Worm (Caenorhabditis elegans) whole organism, L4 larva: ENCODE results near the gene srt-11.

Source experiments
- D1046.2 ChIP-seq: fragments of 200-800 bp; sonication (Bioruptor generic); IDR thresholded peaks from 2 replicates; pipeline ENCODE4 v1.3.6; 2022; ENCODE audit warnings: missing genetic modification characterization, missing compliant biosample characterization
- F26F4.8 ChIP-seq: fragments of 200-800 bp; sonication (Bioruptor generic); conservative IDR thresholded peaks from 2 replicates; pipeline ENCODE4 v1.3.6; 2022; ENCODE audit warnings: missing genetic modification characterization, missing compliant biosample characterization
- F37D6.2 ChIP-seq: sonication (generic microtip); optimal IDR thresholded peaks from 2 replicates; lab custom pipeline; 2016; ENCODE audit warnings: mild to moderate bottlenecking, missing genetic modification characterization, missing compliant biosample characterization
- Y75B8A.6 ChIP-seq: fragments of 200-800 bp; sonication (Bioruptor generic); IDR thresholded peaks from 2 replicates; pipeline ENCODE4 v1.3.6; 2022; ENCODE audit warnings: missing genetic modification reagents, missing genetic modification characterization, missing compliant biosample characterization
- arid-1 ChIP-seq: fragments of 200-800 bp; sonication (Bioruptor generic); conservative IDR thresholded peaks from 2 replicates; pipeline ENCODE4 v1.3.6; 2022; ENCODE audit warnings: missing genetic modification reagents, missing genetic modification characterization, missing compliant biosample characterization
- attf-4 ChIP-seq: sonication (generic microtip); optimal IDR thresholded peaks from 3 replicates; lab custom pipeline; 2017; ENCODE audit warnings: missing biosample characterization, missing genetic modification characterization
- ceh-28 ChIP-seq: fragments of 150-350 bp; optimal IDR thresholded peaks from 2 replicates; lab custom pipeline; 2014; ENCODE audit warnings: missing biosample characterization, missing genetic modification reagents, missing genetic modification characterization
- cey-2 ChIP-seq: sonication (generic microtip); optimal IDR thresholded peaks from 3 replicates; lab custom pipeline; 2017; ENCODE audit warnings: missing genetic modification characterization, mild to moderate bottlenecking, missing compliant biosample characterization, antibody characterized with exemption, borderline replicate concordance; ENCODE audit not compliant: insufficient read depth
- daf-12 ChIP-seq: fragments of 150-350 bp; optimal IDR thresholded peaks from 2 replicates; lab custom pipeline; 2014; ENCODE audit warnings: missing biosample characterization, missing genetic modification reagents, missing genetic modification characterization
- daf-8 ChIP-seq: fragments of 200-800 bp; sonication (Bioruptor generic); IDR thresholded peaks from 2 replicates; pipeline ENCODE4 v1.3.6; 2022; ENCODE audit warnings: missing genetic modification characterization, missing compliant biosample characterization
- dmd-6 ChIP-seq: fragments of 200-800 bp; sonication (Bioruptor generic); IDR thresholded peaks from 2 replicates; pipeline ENCODE4 v1.3.6; 2022; ENCODE audit warnings: missing genetic modification reagents, missing genetic modification characterization, missing compliant biosample characterization
- dpl-1 ChIP-seq: fragments of 150-350 bp; optimal IDR thresholded peaks from 2 replicates; lab custom pipeline; 2014; ENCODE audit warnings: missing biosample characterization, missing genetic modification reagents, missing genetic modification characterization
- dve-1 ChIP-seq: sonication (generic microtip); optimal IDR thresholded peaks from 2 replicates; lab custom pipeline; 2017; ENCODE audit warnings: antibody characterized with exemption, mild to moderate bottlenecking, missing genetic modification characterization, missing compliant biosample characterization; ENCODE audit not compliant: insufficient read depth
- fkh-10 ChIP-seq: fragments of 150-350 bp; optimal IDR thresholded peaks from 2 replicates; lab custom pipeline; 2014; ENCODE audit warnings: missing biosample characterization, missing genetic modification reagents, missing genetic modification characterization
- hif-1 ChIP-seq, 2 experiments: sonication (generic microtip); optimal IDR thresholded peaks; 2 replicates each; lab custom pipeline; 2016 to 2017; ENCODE audit warnings: missing compliant biosample characterization in 2 of 2, missing genetic modification characterization in 2 of 2, missing genetic modification reagents in 2 of 2, missing genotype in 2 of 2, mild to moderate bottlenecking in 1 of 2
- hlh-11 ChIP-seq: fragments of 200-800 bp; sonication (Bioruptor generic); optimal IDR thresholded peaks from 2 replicates; lab custom pipeline; 2018; ENCODE audit warnings: mild to moderate bottlenecking, missing genetic modification characterization, missing compliant biosample characterization
- hmg-1.1 ChIP-seq: fragments of 200-800 bp; sonication (Bioruptor generic); IDR thresholded peaks from 2 replicates; pipeline ENCODE4 v1.3.6; 2022; ENCODE audit warnings: missing genetic modification reagents, missing genetic modification characterization, missing compliant biosample characterization
- lin-1 ChIP-seq: fragments of 200-800 bp; sonication (Bioruptor generic); IDR thresholded peaks from 2 replicates; pipeline ENCODE4 v1.3.6; 2022; ENCODE audit warnings: missing genetic modification reagents, missing genetic modification characterization, missing compliant biosample characterization
- lin-15B ChIP-seq: fragments of 150-350 bp; sonication (generic microtip); optimal IDR thresholded peaks from 3 replicates; lab custom pipeline; 2014; ENCODE audit warnings: missing biosample characterization, missing genetic modification characterization
- lin-39 ChIP-seq: fragments of 150-350 bp; optimal IDR thresholded peaks from 2 replicates; lab custom pipeline; 2014; ENCODE audit warnings: missing biosample characterization, missing genetic modification reagents, missing genetic modification characterization
- lsy-2 ChIP-seq, 2 experiments: fragments of 150-350 bp in 1 of 2; sonication (generic microtip) in 1 of 2; optimal IDR thresholded peaks; 2 replicates each; lab custom pipeline; 2014 to 2017; ENCODE audit warnings: missing biosample characterization in 2 of 2, missing genetic modification characterization in 2 of 2
- madf-5 ChIP-seq, 2 experiments: fragments of 200-800 bp; sonication (Bioruptor generic); IDR thresholded peaks; 2 replicates each; pipeline ENCODE4 v1.3.6; 2022; ENCODE audit warnings: missing compliant biosample characterization in 2 of 2, missing genetic modification characterization in 2 of 2
- mdl-1 ChIP-seq, 2 experiments: fragments of 150-350 bp in 1 of 2; sonication (generic microtip) in 1 of 2; optimal IDR thresholded peaks; 2 replicates each; lab custom pipeline; 2014 to 2017; ENCODE audit warnings: missing biosample characterization in 2 of 2, missing genetic modification characterization in 2 of 2
- mes-2 ChIP-seq: sonication (generic microtip); optimal IDR thresholded peaks from 2 replicates; lab custom pipeline; 2016; ENCODE audit warnings: missing genotype, mild to moderate bottlenecking, missing genetic modification characterization, missing compliant biosample characterization; ENCODE audit not compliant: poor library complexity, severe bottlenecking
- mxl-3 ChIP-seq: fragments of 200-800 bp; sonication (Bioruptor generic); optimal IDR thresholded peaks from 2 replicates; lab custom pipeline; 2018; ENCODE audit warnings: mild to moderate bottlenecking, missing genetic modification characterization, missing compliant biosample characterization
- nhr-10 ChIP-seq: fragments of 150-350 bp; optimal IDR thresholded peaks from 2 replicates; lab custom pipeline; 2014; ENCODE audit warnings: missing biosample characterization, missing genetic modification characterization
- nhr-102 ChIP-seq: sonication (generic microtip); optimal IDR thresholded peaks from 2 replicates; lab custom pipeline; 2016; ENCODE audit warnings: mild to moderate bottlenecking, missing genetic modification characterization, moderate library complexity, missing compliant biosample characterization
- nhr-11 ChIP-seq: fragments of 150-350 bp; optimal IDR thresholded peaks from 2 replicates; lab custom pipeline; 2014; ENCODE audit warnings: missing biosample characterization, missing genetic modification characterization
- nhr-111 ChIP-seq: fragments of 200-800 bp; sonication (Bioruptor generic); optimal IDR thresholded peaks from 2 replicates; lab custom pipeline; 2018; ENCODE audit warnings: mild to moderate bottlenecking, missing genetic modification characterization, missing compliant biosample characterization
- nhr-28 ChIP-seq: fragments of 150-350 bp; optimal IDR thresholded peaks from 2 replicates; lab custom pipeline; 2014; ENCODE audit warnings: missing biosample characterization, missing genetic modification characterization
- nhr-42 ChIP-seq: fragments of 200-800 bp; sonication (Bioruptor generic); IDR thresholded peaks from 2 replicates; pipeline ENCODE4 v1.3.6; 2022; ENCODE audit warnings: missing genetic modification characterization, missing compliant biosample characterization
- nhr-48 ChIP-seq: sonication (generic microtip); optimal IDR thresholded peaks from 2 replicates; lab custom pipeline; 2016; ENCODE audit warnings: mild to moderate bottlenecking, missing genetic modification characterization, missing compliant biosample characterization
- nhr-6 ChIP-seq: fragments of 150-350 bp; optimal IDR thresholded peaks from 2 replicates; lab custom pipeline; 2014; ENCODE audit warnings: missing biosample characterization, missing genetic modification characterization
- nhr-77 ChIP-seq: fragments of 150-350 bp; optimal IDR thresholded peaks from 2 replicates; lab custom pipeline; 2014; ENCODE audit warnings: missing biosample characterization, missing genetic modification characterization
- rbr-2 ChIP-seq: sonication (generic microtip); optimal IDR thresholded peaks from 2 replicates; lab custom pipeline; 2016; ENCODE audit warnings: missing genotype, missing genetic modification characterization, missing compliant biosample characterization
- saeg-2 ChIP-seq: fragments of 200-800 bp; sonication (Bioruptor generic); IDR thresholded peaks from 2 replicates; pipeline ENCODE4 v1.3.6; 2022; ENCODE audit warnings: missing genetic modification reagents, missing genetic modification characterization, missing compliant biosample characterization
- skn-1 ChIP-seq: fragments of 150-350 bp; optimal IDR thresholded peaks from 2 replicates; lab custom pipeline; 2014; ENCODE audit warnings: missing biosample characterization, missing genetic modification characterization
- spr-1 ChIP-seq: sonication (generic microtip); optimal IDR thresholded peaks from 2 replicates; lab custom pipeline; 2016; ENCODE audit warnings: mild to moderate bottlenecking, missing genetic modification characterization, missing compliant biosample characterization
- tra-1 ChIP-seq: fragments of 200-800 bp; sonication (Bioruptor generic); IDR thresholded peaks from 2 replicates; pipeline ENCODE4 v1.3.6; 2022; ENCODE audit warnings: missing genetic modification reagents, missing genetic modification characterization, missing compliant biosample characterization
- unc-39 ChIP-seq: sonication (generic microtip); optimal IDR thresholded peaks from 2 replicates; lab custom pipeline; 2017; ENCODE audit warnings: missing biosample characterization, missing genetic modification characterization
- vab-7 ChIP-seq: fragments of 200-800 bp; sonication (Bioruptor generic); IDR thresholded peaks from 2 replicates; pipeline ENCODE4 v1.3.6; 2022; ENCODE audit warnings: missing genetic modification reagents, missing genetic modification characterization, missing compliant biosample characterization
- zfp-2 ChIP-seq: sonication (generic microtip); optimal IDR thresholded peaks from 2 replicates; lab custom pipeline; 2016; ENCODE audit warnings: mild to moderate bottlenecking, missing genetic modification characterization, missing compliant biosample characterization
- zfp-3 ChIP-seq: fragments of 200-800 bp; sonication (Bioruptor generic); conservative IDR thresholded peaks from 2 replicates; pipeline ENCODE4 v1.3.6; 2022; ENCODE audit warnings: missing genetic modification reagents, missing genetic modification characterization, missing compliant biosample characterization
- zip-11 ChIP-seq: fragments of 200-800 bp; sonication (Bioruptor generic); IDR thresholded peaks from 2 replicates; pipeline ENCODE4 v1.3.6; 2022; ENCODE audit warnings: missing genetic modification characterization, missing compliant biosample characterization
- zip-2 ChIP-seq: fragments of 150-350 bp; optimal IDR thresholded peaks from 2 replicates; lab custom pipeline; 2014; ENCODE audit warnings: missing biosample characterization, missing genetic modification characterization

Gene srt-11

DNA sequence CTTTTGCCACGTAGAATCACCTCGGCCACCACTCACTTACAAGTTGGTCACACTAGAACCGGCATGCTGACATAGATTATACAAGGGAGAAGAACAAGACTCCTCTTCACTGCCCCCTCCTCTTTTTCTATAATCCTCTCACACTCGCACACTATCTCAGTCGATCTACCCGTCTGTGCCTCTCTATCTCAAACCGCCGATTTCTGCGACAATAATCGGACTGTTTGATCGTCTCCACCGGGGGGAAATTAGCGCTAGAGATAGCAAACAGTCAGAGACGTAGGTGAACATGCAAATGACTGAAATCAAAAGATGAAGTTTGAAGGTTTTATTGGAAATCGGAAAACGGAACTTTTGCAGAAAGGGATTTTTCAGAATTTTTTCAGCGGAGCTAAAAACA lies 16.6 kb downstream of the srt-11 start (continued):
- peak; percentile 39 for TF ChIP-seq nhr-6 (tag; lab: Kevin White, UChicago)
- TF ChIP-seq lin-15B (tag; lab: Kevin White, UChicago): no peak
- peak in 1 of 2 experiments; percentile 59 for TF ChIP-seq lsy-2 (tag; optimal IDR thresholded peaks at IDR 0.05; lab: Kevin White, UChicago)
- TF ChIP-seq hlh-11 (tag; lab: Kevin White, UChicago): peak; percentile 88
- no peak for TF ChIP-seq unc-39 (tag; lab: Kevin White, UChicago)
- peak; percentile 21; the same call in 1 of the 2 replicates for TF ChIP-seq lin-1 (GFP tag; lab: Robert Waterston, UW)
- TF ChIP-seq madf-5 (GFP tag; IDR thresholded peaks at IDR 0.05; lab: Robert Waterston, UW): no peak
- no peak for TF ChIP-seq ceh-28
- no peak for TF ChIP-seq arid-1 (GFP tag; lab: Robert Waterston, UW)
- no peak for TF ChIP-seq zip-11
- no peak for TF ChIP-seq zfp-3 (GFP tag; lab: Robert Waterston, UW)
- TF ChIP-seq nhr-111: no peak
- TF ChIP-seq zip-2 (tag; lab: Kevin White, UChicago): no peak
- no peak for TF ChIP-seq saeg-2
- no peak for TF ChIP-seq zfp-2 (tag; lab: Kevin White, UChicago)
- peak; percentile 79 for TF ChIP-seq nhr-42 (GFP tag; lab: Robert Waterston, UW)
- peak; percentile 88 for TF ChIP-seq dve-1 (tag; lab: Kevin White, UChicago)
- peak; percentile 54; the same call in 1 of the 2 replicates for TF ChIP-seq hmg-1.1 (GFP tag; lab: Robert Waterston, UW)
- TF ChIP-seq dmd-6: peak; percentile 92
- no peak for TF ChIP-seq attf-4 (tag; lab: Kevin White, UChicago)
- TF ChIP-seq tra-1 (GFP tag; lab: Robert Waterston, UW): no peak
- no peak for TF ChIP-seq vab-7
- peak; percentile 22 for TF ChIP-seq rbr-2
- no peak for TF ChIP-seq fkh-10
- TF ChIP-seq F26F4.8 (GFP tag; lab: Robert Waterston, UW): no peak
- TF ChIP-seq mes-2: peak; percentile 63
- no peak for TF ChIP-seq daf-12 (tag; lab: Kevin White, UChicago)
- TF ChIP-seq skn-1 (tag; lab: Kevin White, UChicago): no peak
- no peak for TF ChIP-seq lin-39 (tag; lab: Kevin White, UChicago)
- peak in 1 of 2 experiments; percentile 3 for TF ChIP-seq hif-1 (tag; optimal IDR thresholded peaks at IDR 0.05; lab: Kevin White, UChicago)
- no peak for TF ChIP-seq D1046.2 (GFP tag; lab: Robert Waterston, UW)
- TF ChIP-seq mxl-3 (GFP tag; lab: Kevin White, UChicago): peak; percentile 82
- TF ChIP-seq spr-1 (tag; lab: Kevin White, UChicago): peak; percentile 44
- no peak for TF ChIP-seq F37D6.2
- peak; percentile 97 for TF ChIP-seq nhr-77
- no peak for TF ChIP-seq nhr-11 (tag; lab: Kevin White, UChicago)
- peak; percentile 60 for TF ChIP-seq dpl-1

DNA sequence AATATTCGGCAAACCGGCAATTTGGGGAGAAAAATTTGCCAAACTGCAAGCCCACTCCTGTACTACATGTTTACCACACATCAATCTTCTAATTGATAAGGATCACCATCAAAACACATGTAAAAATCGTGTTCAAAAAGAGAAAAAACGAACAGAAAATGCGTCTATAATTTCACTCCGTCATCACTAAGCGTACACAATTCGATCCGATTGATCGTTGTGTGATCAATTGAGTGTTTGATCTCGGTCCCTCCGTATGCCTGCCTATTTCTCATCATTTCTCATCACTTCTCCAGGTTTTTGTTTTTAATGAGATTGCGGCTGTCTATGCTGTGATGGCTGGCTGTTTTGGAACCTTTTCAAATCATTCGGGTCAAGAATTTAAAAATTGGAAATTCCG lies 19.6 kb downstream of the srt-11 start:
- no peak for TF ChIP-seq cey-2 (tag; lab: Kevin White, UChicago)
- TF ChIP-seq hlh-11 (tag; lab: Kevin White, UChicago): peak; percentile 45
- peak; percentile 51 for TF ChIP-seq dmd-6
- no peak for TF ChIP-seq daf-8
- TF ChIP-seq nhr-48 (tag; lab: Kevin White, UChicago): peak; percentile 38
- no peak for TF ChIP-seq nhr-102
- peak; percentile 6 for TF ChIP-seq nhr-10 (tag; lab: Kevin White, UChicago)
- peak in 1 of 2 experiments; percentile 36 for TF ChIP-seq mdl-1 (tag; optimal IDR thresholded peaks at IDR 0.05; lab: Kevin White, UChicago)
- TF ChIP-seq nhr-28 (tag; lab: Kevin White, UChicago): peak; percentile 68
- peak; percentile 55 for TF ChIP-seq mxl-3 (GFP tag; lab: Kevin White, UChicago)
- TF ChIP-seq D1046.2 (GFP tag; lab: Robert Waterston, UW): no peak
- no peak for TF ChIP-seq Y75B8A.6
